Worm (Caenorhabditis elegans) whole organism, early embryonic: Measurements from ENCODE around the gene F02E11.7.

Experiments used
- B0310.2 ChIP-seq: sonication (generic microtip); optimal IDR thresholded peaks from 2 replicates; lab custom pipeline; 2016; ENCODE audit warnings: mild to moderate bottlenecking, missing genetic modification characterization, missing compliant biosample characterization
- F13C5.2 ChIP-seq: sonication (generic microtip); optimal IDR thresholded peaks from 2 replicates; lab custom pipeline; 2017; ENCODE audit warnings: mild to moderate bottlenecking, missing genetic modification characterization, inconsistent platforms, missing compliant biosample characterization
- aly-1 ChIP-seq: sonication (generic microtip); optimal IDR thresholded peaks from 2 replicates; lab custom pipeline; 2016; ENCODE audit warnings: missing genetic modification characterization, missing compliant biosample characterization
- ama-1 ChIP-seq: fragments of 150-350 bp; optimal IDR thresholded peaks from 2 replicates; lab custom pipeline; 2014
- ceh-13 ChIP-seq: fragments of 200-800 bp; sonication (Bioruptor generic); optimal IDR thresholded peaks from 2 replicates; lab custom pipeline; 2018; ENCODE audit warnings: mild to moderate bottlenecking, missing genetic modification characterization, missing compliant biosample characterization
- ceh-36 ChIP-seq: sonication (generic microtip); optimal IDR thresholded peaks from 2 replicates; lab custom pipeline; 2016; ENCODE audit warnings: missing genetic modification characterization, inconsistent platforms, missing compliant biosample characterization
- ets-7 ChIP-seq: sonication (generic microtip); optimal IDR thresholded peaks from 2 replicates; lab custom pipeline; 2016; ENCODE audit warnings: missing genotype, missing genetic modification characterization, missing compliant biosample characterization
- flt-1 ChIP-seq: fragments of 200-800 bp; sonication (Bioruptor generic); IDR thresholded peaks from 2 replicates; pipeline ENCODE4 v1.3.6; 2022; ENCODE audit warnings: missing genetic modification characterization, missing compliant biosample characterization
- hmbx-1 ChIP-seq: sonication (generic microtip); optimal IDR thresholded peaks from 2 replicates; lab custom pipeline; 2016; ENCODE audit warnings: mild to moderate bottlenecking, missing genetic modification characterization, missing compliant biosample characterization
- hmg-4 ChIP-seq: fragments of 200-800 bp; sonication (Bioruptor generic); optimal IDR thresholded peaks from 2 replicates; lab custom pipeline; 2018; ENCODE audit warnings: mild to moderate bottlenecking, missing genetic modification characterization, missing compliant biosample characterization
- hnd-1 ChIP-seq: sonication (generic microtip); optimal IDR thresholded peaks from 2 replicates; lab custom pipeline; 2016; ENCODE audit warnings: missing genetic modification characterization, missing compliant biosample characterization
- pes-1 ChIP-seq: fragments of 200-800 bp; sonication (Bioruptor generic); IDR thresholded peaks from 2 replicates; pipeline ENCODE4 v1.3.6; 2022; ENCODE audit warnings: missing genetic modification reagents, missing genetic modification characterization, missing compliant biosample characterization
- scrt-1 ChIP-seq: fragments of 200-800 bp; sonication (Bioruptor generic); IDR thresholded peaks from 2 replicates; pipeline ENCODE4 v1.3.6; 2022; ENCODE audit warnings: missing genetic modification characterization, missing compliant biosample characterization
- sea-1 ChIP-seq: fragments of 200-800 bp; sonication (Bioruptor generic); conservative IDR thresholded peaks from 2 replicates; pipeline ENCODE4 v1.3.6; 2022; ENCODE audit warnings: missing genetic modification characterization, missing compliant biosample characterization
- tbx-11 ChIP-seq: fragments of 200-800 bp; sonication (Bioruptor generic); IDR thresholded peaks from 2 replicates; pipeline ENCODE4 v1.3.6; 2022; ENCODE audit warnings: missing genetic modification characterization, missing compliant biosample characterization
- tbx-37 ChIP-seq: fragments of 200-800 bp; sonication (Bioruptor generic); conservative IDR thresholded peaks from 2 replicates; pipeline ENCODE4 v1.3.6; 2022; ENCODE audit warnings: missing genetic modification reagents, missing genetic modification characterization, missing compliant biosample characterization
- tra-4 ChIP-seq: sonication (generic microtip); optimal IDR thresholded peaks from 2 replicates; lab custom pipeline; 2017; ENCODE audit warnings: missing genetic modification characterization, missing compliant biosample characterization

F02E11.7 gene

DNA sequence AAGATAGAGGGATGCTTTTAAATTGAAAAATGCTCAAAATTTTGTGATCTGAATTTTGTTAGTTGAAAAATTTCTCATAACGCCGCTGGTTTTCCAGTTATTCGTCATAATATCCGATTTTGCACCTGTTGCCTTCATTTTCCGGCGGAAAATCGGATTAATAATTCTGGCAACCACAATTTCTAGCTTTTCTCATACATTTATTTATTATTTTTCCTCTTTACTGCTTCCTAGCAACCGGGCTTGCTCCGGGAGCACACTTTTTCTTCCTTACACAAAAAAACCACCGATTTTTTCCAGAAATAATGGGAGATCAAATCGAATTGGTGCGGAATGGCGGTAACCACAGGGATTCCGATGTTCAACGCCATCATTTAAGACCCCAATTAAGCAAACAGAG lies at the start of gene F02E11.7:
F02E11.7 (plus strand) TSS at position 301 of the 400 bp plus-strand sequence.
- TF ChIP-seq B0310.2, result no peak
- no peak for TF ChIP-seq ets-7 (tag; lab: Kevin White, UChicago)
- TF ChIP-seq tbx-37 (GFP tag; lab: Robert Waterston, UW), result no peak
- TF ChIP-seq hnd-1 (tag; lab: Kevin White, UChicago), result no peak
- TF ChIP-seq flt-1 (GFP tag; lab: Robert Waterston, UW), result no peak
- no peak for TF ChIP-seq hmg-4 (GFP tag; lab: Kevin White, UChicago)
- TF ChIP-seq ama-1 (lab: Kevin White, UChicago), result no peak
- no peak for TF ChIP-seq tra-4 (tag; lab: Kevin White, UChicago)
- TF ChIP-seq scrt-1 (GFP tag; lab: Robert Waterston, UW), result no peak
- no peak for TF ChIP-seq ceh-36 (tag; lab: Kevin White, UChicago)
- no peak for TF ChIP-seq pes-1 (GFP tag; lab: Robert Waterston, UW)
- no peak for TF ChIP-seq ceh-13 (GFP tag; lab: Kevin White, UChicago)
- no peak for TF ChIP-seq hmbx-1 (tag; lab: Kevin White, UChicago)
- TF ChIP-seq F13C5.2, result no peak
- no peak for TF ChIP-seq sea-1 (GFP tag; lab: Robert Waterston, UW)
- TF ChIP-seq aly-1 (tag; lab: Kevin White, UChicago), result no peak
- no peak for TF ChIP-seq tbx-11 (GFP tag; lab: Robert Waterston, UW)

DNA sequence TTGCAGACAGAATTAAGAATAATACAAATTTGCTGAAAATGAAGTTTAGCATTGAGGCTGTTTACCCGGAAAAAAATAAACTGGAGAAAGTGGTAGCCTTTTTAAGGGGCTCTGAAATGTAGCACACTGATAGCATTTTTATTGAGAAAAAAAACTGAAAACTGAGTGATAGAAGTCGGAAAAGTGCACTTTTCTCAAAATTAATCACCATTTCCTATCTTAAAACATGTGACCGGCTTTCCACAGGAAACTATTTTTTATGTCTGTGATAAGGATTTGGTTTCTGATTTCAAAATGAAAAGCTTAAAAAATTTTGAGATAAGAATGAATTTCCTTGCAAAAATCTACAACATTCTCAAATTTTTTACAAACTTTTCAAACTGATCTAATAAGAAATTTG lies 46.7 kb upstream of the F02E11.7 start, which contains the start of gene ZC239.22:
ZC239.22 (minus strand) TSS at position 101 of the 400 bp plus-strand sequence.
- TF ChIP-seq ceh-13 (GFP tag; lab: Kevin White, UChicago) (no peak), ceh-36 (tag; lab: Kevin White, UChicago) (no peak), sea-1 (GFP tag; lab: Robert Waterston, UW) (no peak), pes-1 (GFP tag; lab: Robert Waterston, UW) (no peak), hnd-1 (tag; lab: Kevin White, UChicago) (no peak), tbx-11 (GFP tag; lab: Robert Waterston, UW) (no peak), F13C5.2 (no peak), flt-1 (GFP tag; lab: Robert Waterston, UW) (no peak), scrt-1 (GFP tag; lab: Robert Waterston, UW) (no peak), B0310.2 (no peak), hmbx-1 (tag; lab: Kevin White, UChicago) (no peak), ama-1 (lab: Kevin White, UChicago) (no peak), hmg-4 (GFP tag; lab: Kevin White, UChicago) (no peak), aly-1 (tag; lab: Kevin White, UChicago) (no peak), tbx-37 (GFP tag; lab: Robert Waterston, UW) (no peak), ets-7 (tag; lab: Kevin White, UChicago) (no peak), tra-4 (tag; lab: Kevin White, UChicago) (no peak)

DNA sequence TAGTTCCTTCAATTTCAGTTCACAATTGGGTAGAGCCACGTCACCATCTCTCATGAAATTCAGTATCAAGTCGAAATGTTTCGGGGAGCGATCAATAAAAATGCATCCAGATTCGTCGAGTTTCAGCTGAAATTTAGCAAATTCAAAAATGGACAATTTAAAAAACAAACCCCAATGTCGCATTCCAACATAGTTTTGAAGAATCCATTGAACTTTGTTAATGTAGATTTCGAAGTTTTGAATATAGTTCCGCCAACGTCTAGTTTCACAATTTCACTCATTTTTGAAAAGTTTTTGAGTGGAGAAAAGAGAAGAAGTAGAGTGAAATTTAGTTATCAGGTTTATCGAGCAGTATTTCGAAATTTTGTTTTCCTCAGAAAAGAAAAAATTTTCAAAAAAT lies 45.7 kb upstream of the F02E11.7 start, which contains the start of gene ZC239.14:
ZC239.14 (minus strand) TSS at position 305 of the 400 bp plus-strand sequence.
- TF ChIP-seq F13C5.2, result no peak
- TF ChIP-seq hmbx-1 (tag; lab: Kevin White, UChicago), result no peak
- no peak for TF ChIP-seq B0310.2
- TF ChIP-seq ceh-13 (GFP tag; lab: Kevin White, UChicago), result no peak
- no peak for TF ChIP-seq scrt-1 (GFP tag; lab: Robert Waterston, UW)
- TF ChIP-seq aly-1 (tag; lab: Kevin White, UChicago), result no peak
- no peak for TF ChIP-seq tra-4 (tag; lab: Kevin White, UChicago)
- TF ChIP-seq hnd-1 (tag; lab: Kevin White, UChicago), result no peak
- no peak for TF ChIP-seq pes-1 (GFP tag; lab: Robert Waterston, UW)

DNA sequence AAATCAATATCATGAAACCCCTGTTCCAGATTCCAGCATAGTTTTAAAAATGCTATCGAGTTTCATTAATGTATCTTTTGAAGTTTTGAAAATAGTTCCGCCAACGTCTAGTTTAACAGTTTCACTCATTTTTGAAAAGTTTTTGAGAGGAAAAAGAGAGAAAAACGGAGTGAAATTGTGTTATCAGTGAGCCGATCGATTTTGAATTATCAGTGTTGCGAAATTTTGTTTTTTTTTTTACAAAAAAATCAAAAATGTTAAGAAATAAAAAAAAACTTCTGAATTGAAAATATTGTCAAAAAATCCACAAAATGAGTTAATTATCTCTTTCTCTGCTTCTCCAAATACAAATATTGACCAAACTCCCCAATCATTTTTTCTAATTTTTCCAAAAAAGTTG lies 44.8 kb upstream of the F02E11.7 start, which contains the start of gene ZC239.13:
ZC239.13 (minus strand) TSS at position 154 of the 400 bp plus-strand sequence.
- TF ChIP-seq tbx-37 (GFP tag; lab: Robert Waterston, UW), result no peak
- no peak for TF ChIP-seq ets-7 (tag; lab: Kevin White, UChicago)
- no peak for TF ChIP-seq pes-1 (GFP tag; lab: Robert Waterston, UW)
- no peak for TF ChIP-seq F13C5.2
- TF ChIP-seq hnd-1 (tag; lab: Kevin White, UChicago), result no peak
- no peak for TF ChIP-seq ceh-36 (tag; lab: Kevin White, UChicago)
- no peak for TF ChIP-seq sea-1 (GFP tag; lab: Robert Waterston, UW)
- TF ChIP-seq hmg-4 (GFP tag; lab: Kevin White, UChicago), result no peak
- TF ChIP-seq B0310.2, result no peak
- TF ChIP-seq scrt-1 (GFP tag; lab: Robert Waterston, UW), result no peak

DNA sequence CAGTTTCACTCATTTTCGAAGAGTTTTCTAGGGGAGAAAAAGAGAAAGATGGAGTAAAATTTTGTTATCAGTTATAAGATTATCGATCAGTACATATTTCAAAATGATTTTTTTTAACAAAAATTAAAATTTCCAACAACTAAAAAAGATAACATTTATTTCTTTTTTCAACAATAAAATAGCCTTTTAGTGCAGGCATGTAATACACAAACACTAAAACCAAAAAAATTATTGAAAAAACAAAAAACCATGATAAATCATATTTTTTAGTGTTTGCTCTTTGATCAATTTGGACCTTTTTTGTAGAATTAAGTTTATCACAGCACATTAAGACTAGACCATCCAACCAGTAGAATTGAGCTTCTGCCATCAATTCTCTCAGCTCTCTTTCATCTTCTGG lies 42.8 kb upstream of the F02E11.7 start, which contains the start of gene ZC239.15:
ZC239.15 (minus strand) TSS at position 101 of the 400 bp plus-strand sequence.
- TF ChIP-seq F13C5.2 (no peak), B0310.2 (no peak), ceh-13 (GFP tag; lab: Kevin White, UChicago) (no peak), aly-1 (tag; lab: Kevin White, UChicago) (no peak)

DNA sequence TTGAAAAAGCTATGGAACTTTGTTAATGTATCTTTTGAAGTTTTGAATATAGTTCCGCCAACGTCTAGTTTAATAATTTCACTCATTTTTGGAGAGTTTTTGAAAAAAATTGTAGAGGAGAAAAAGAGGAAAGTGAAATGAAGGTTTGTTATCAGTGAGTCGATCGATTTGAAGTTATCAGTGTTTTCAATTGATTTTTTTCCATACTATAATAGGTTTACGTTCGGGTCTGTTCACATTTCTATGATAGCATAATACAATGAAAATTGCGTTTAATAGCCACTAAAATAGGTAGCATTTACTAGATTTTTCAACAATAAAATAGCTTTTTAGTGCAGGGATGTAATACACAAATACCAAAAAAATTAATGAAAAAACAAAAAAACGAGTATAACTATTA lies 42.3 kb upstream of the F02E11.7 start, which contains the start of gene ZC239.16:
ZC239.16 (minus strand) TSS at position 120 of the 400 bp plus-strand sequence.
- TF ChIP-seq F13C5.2 (no peak), pes-1 (GFP tag; lab: Robert Waterston, UW) (no peak), B0310.2 (no peak), scrt-1 (GFP tag; lab: Robert Waterston, UW) (no peak), hmg-4 (GFP tag; lab: Kevin White, UChicago) (no peak)

DNA sequence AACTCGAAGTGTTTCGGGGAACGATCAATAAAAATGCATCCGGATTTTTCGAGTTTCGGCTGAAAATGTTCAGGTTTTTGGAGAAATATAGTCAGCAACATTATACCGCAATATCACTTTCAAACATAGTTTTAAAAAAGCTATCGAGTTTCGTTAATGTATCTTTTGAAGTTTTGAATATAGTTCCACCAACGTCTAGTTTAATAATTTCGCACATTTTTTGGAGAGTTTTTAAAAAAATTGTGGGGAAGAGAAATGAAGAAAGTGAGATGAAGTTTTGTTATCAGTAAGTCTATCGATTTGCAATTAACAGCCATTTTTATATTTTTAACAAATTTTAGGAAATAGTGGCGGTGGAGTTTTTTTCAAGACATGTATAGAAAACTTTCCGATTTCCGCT lies 41.7 kb upstream of the F02E11.7 start, which contains the start of gene ZC239.17:
ZC239.17 (minus strand) TSS at position 101 of the 400 bp plus-strand sequence.
- no peak for TF ChIP-seq pes-1 (GFP tag; lab: Robert Waterston, UW)
- no peak for TF ChIP-seq aly-1 (tag; lab: Kevin White, UChicago)
- no peak for TF ChIP-seq scrt-1 (GFP tag; lab: Robert Waterston, UW)
- TF ChIP-seq hnd-1 (tag; lab: Kevin White, UChicago), result no peak
